Worm (Caenorhabditis elegans) whole organism, L4 larva: ENCODE measurements around the gene lin-54.

Experiments
- F44E2.7 ChIP-seq: fragments of 200-800 bp; sonication (Bioruptor generic); IDR thresholded peaks from 2 replicates; pipeline ENCODE4 v2.1.2; 2022; ENCODE audit warnings: missing genetic modification characterization, missing compliant biosample characterization
- T20F7.1 ChIP-seq: fragments of 200-800 bp; sonication (Bioruptor generic); optimal IDR thresholded peaks from 2 replicates; lab custom pipeline; 2018; ENCODE audit warnings: mild to moderate bottlenecking, missing genetic modification characterization, missing compliant biosample characterization
- ZK337.2 ChIP-seq: fragments of 200-800 bp; sonication (Bioruptor generic); IDR thresholded peaks from 2 replicates; pipeline ENCODE4 v1.3.6; 2022; ENCODE audit warnings: missing genetic modification reagents, missing genetic modification characterization, missing compliant biosample characterization
- ZK546.5 ChIP-seq, 2 experiments: sonication (generic microtip); optimal IDR thresholded peaks; 2 replicates each; lab custom pipeline; 2017; ENCODE audit warnings: missing biosample characterization in 2 of 2, missing genetic modification characterization in 2 of 2
- aly-2 ChIP-seq: sonication (generic microtip); optimal IDR thresholded peaks from 2 replicates; lab custom pipeline; 2018; ENCODE audit warnings: missing biosample characterization, missing genetic modification characterization
- arid-1 ChIP-seq: fragments of 200-800 bp; sonication (Bioruptor generic); conservative IDR thresholded peaks from 2 replicates; pipeline ENCODE4 v1.3.6; 2022; ENCODE audit warnings: missing genetic modification reagents, missing genetic modification characterization, missing compliant biosample characterization
- ceh-20 ChIP-seq: fragments of 200-800 bp; sonication (Bioruptor generic); IDR thresholded peaks from 2 replicates; pipeline ENCODE4 v1.3.6; 2022; ENCODE audit warnings: missing genetic modification reagents, missing genetic modification characterization, missing compliant biosample characterization
- ceh-82 ChIP-seq: sonication (generic microtip); optimal IDR thresholded peaks from 2 replicates; lab custom pipeline; 2017; ENCODE audit warnings: missing biosample characterization, missing genetic modification characterization
- ces-1 ChIP-seq: fragments of 150-350 bp; sonication (generic microtip); optimal IDR thresholded peaks from 4 replicates; lab custom pipeline; 2014; ENCODE audit warnings: missing biosample characterization, missing genetic modification reagents, missing genetic modification characterization
- dmd-6 ChIP-seq: fragments of 200-800 bp; sonication (Bioruptor generic); IDR thresholded peaks from 2 replicates; pipeline ENCODE4 v1.3.6; 2022; ENCODE audit warnings: missing genetic modification reagents, missing genetic modification characterization, missing compliant biosample characterization
- dpl-1 ChIP-seq: fragments of 150-350 bp; optimal IDR thresholded peaks from 2 replicates; lab custom pipeline; 2014; ENCODE audit warnings: missing biosample characterization, missing genetic modification reagents, missing genetic modification characterization
- duxl-1 ChIP-seq: sonication (generic microtip); optimal IDR thresholded peaks from 2 replicates; lab custom pipeline; 2016; ENCODE audit warnings: mild to moderate bottlenecking, missing genetic modification characterization, moderate library complexity, missing compliant biosample characterization; ENCODE audit not compliant: poor library complexity
- dve-1 ChIP-seq: sonication (generic microtip); optimal IDR thresholded peaks from 2 replicates; lab custom pipeline; 2017; ENCODE audit warnings: antibody characterized with exemption, mild to moderate bottlenecking, missing genetic modification characterization, missing compliant biosample characterization; ENCODE audit not compliant: insufficient read depth
- hlh-30 ChIP-seq: sonication (generic microtip); optimal IDR thresholded peaks from 2 replicates; lab custom pipeline; 2017; ENCODE audit warnings: antibody characterized with exemption, mild to moderate bottlenecking, missing genetic modification characterization, missing compliant biosample characterization; ENCODE audit not compliant: insufficient read depth
- hmg-1.1 ChIP-seq: fragments of 200-800 bp; sonication (Bioruptor generic); IDR thresholded peaks from 2 replicates; pipeline ENCODE4 v1.3.6; 2022; ENCODE audit warnings: missing genetic modification reagents, missing genetic modification characterization, missing compliant biosample characterization
- lin-15B ChIP-seq: fragments of 150-350 bp; sonication (generic microtip); optimal IDR thresholded peaks from 3 replicates; lab custom pipeline; 2014; ENCODE audit warnings: missing biosample characterization, missing genetic modification characterization
- lin-29 ChIP-seq: fragments of 200-800 bp; sonication (Bioruptor generic); IDR thresholded peaks from 2 replicates; pipeline ENCODE4 v1.3.6; 2022; ENCODE audit warnings: missing genetic modification reagents, missing genetic modification characterization, missing compliant biosample characterization
- lir-3 ChIP-seq: sonication (generic microtip); optimal IDR thresholded peaks from 2 replicates; lab custom pipeline; 2016; ENCODE audit warnings: mild to moderate bottlenecking, missing genetic modification characterization, missing compliant biosample characterization
- madf-5 ChIP-seq, 2 experiments: fragments of 200-800 bp; sonication (Bioruptor generic); IDR thresholded peaks; 2 replicates each; pipeline ENCODE4 v1.3.6; 2022; ENCODE audit warnings: missing compliant biosample characterization in 2 of 2, missing genetic modification characterization in 2 of 2
- madf-9 ChIP-seq: fragments of 200-800 bp; sonication (Bioruptor generic); conservative IDR thresholded peaks from 2 replicates; pipeline ENCODE4 v1.3.6; 2022; ENCODE audit warnings: missing genetic modification reagents, missing genetic modification characterization, missing compliant biosample characterization
- mdt-29 ChIP-seq: fragments of 200-800 bp; sonication (Bioruptor generic); IDR thresholded peaks from 2 replicates; pipeline ENCODE4 v1.3.6; 2022; ENCODE audit warnings: missing genetic modification reagents, missing genetic modification characterization, missing compliant biosample characterization
- mep-1 ChIP-seq: fragments of 150-350 bp; sonication (generic microtip); optimal IDR thresholded peaks from 3 replicates; lab custom pipeline; 2014; ENCODE audit warnings: missing biosample characterization, missing genetic modification characterization
- nhr-102 ChIP-seq: sonication (generic microtip); optimal IDR thresholded peaks from 2 replicates; lab custom pipeline; 2016; ENCODE audit warnings: mild to moderate bottlenecking, missing genetic modification characterization, moderate library complexity, missing compliant biosample characterization
- nhr-111 ChIP-seq: fragments of 200-800 bp; sonication (Bioruptor generic); optimal IDR thresholded peaks from 2 replicates; lab custom pipeline; 2018; ENCODE audit warnings: mild to moderate bottlenecking, missing genetic modification characterization, missing compliant biosample characterization
- nhr-237 ChIP-seq: sonication (generic microtip); optimal IDR thresholded peaks from 2 replicates; lab custom pipeline; 2017; ENCODE audit warnings: missing biosample characterization, missing genetic modification characterization
- nhr-25 ChIP-seq: sonication (generic microtip); optimal IDR thresholded peaks from 2 replicates; lab custom pipeline; 2017; ENCODE audit warnings: missing genetic modification characterization, mild to moderate bottlenecking, missing compliant biosample characterization, antibody characterized with exemption, moderate library complexity, borderline replicate concordance; ENCODE audit not compliant: insufficient read depth
- nhr-42 ChIP-seq: fragments of 200-800 bp; sonication (Bioruptor generic); IDR thresholded peaks from 2 replicates; pipeline ENCODE4 v1.3.6; 2022; ENCODE audit warnings: missing genetic modification characterization, missing compliant biosample characterization
- nhr-48 ChIP-seq: sonication (generic microtip); optimal IDR thresholded peaks from 2 replicates; lab custom pipeline; 2016; ENCODE audit warnings: mild to moderate bottlenecking, missing genetic modification characterization, missing compliant biosample characterization
- nhr-6 ChIP-seq: fragments of 150-350 bp; optimal IDR thresholded peaks from 2 replicates; lab custom pipeline; 2014; ENCODE audit warnings: missing biosample characterization, missing genetic modification characterization
- nhr-76 ChIP-seq: fragments of 150-350 bp; optimal IDR thresholded peaks from 2 replicates; lab custom pipeline; 2014; ENCODE audit warnings: missing biosample characterization, missing genetic modification characterization
- nhr-77 ChIP-seq: fragments of 150-350 bp; optimal IDR thresholded peaks from 2 replicates; lab custom pipeline; 2014; ENCODE audit warnings: missing biosample characterization, missing genetic modification characterization
- php-3 ChIP-seq: fragments of 200-800 bp; sonication (Bioruptor generic); IDR thresholded peaks from 2 replicates; pipeline ENCODE4 v1.3.6; 2022; ENCODE audit warnings: missing genetic modification reagents, missing genetic modification characterization, missing compliant biosample characterization
- pqm-1 ChIP-seq: sonication (generic microtip); optimal IDR thresholded peaks from 2 replicates; lab custom pipeline; 2017; ENCODE audit warnings: missing biosample characterization, missing genetic modification characterization
- rbr-2 ChIP-seq: sonication (generic microtip); optimal IDR thresholded peaks from 2 replicates; lab custom pipeline; 2016; ENCODE audit warnings: missing genotype, missing genetic modification characterization, missing compliant biosample characterization
- sdz-12 ChIP-seq: fragments of 200-800 bp; sonication (Bioruptor generic); optimal IDR thresholded peaks from 2 replicates; lab custom pipeline; 2018; ENCODE audit warnings: mild to moderate bottlenecking, missing genetic modification characterization, missing compliant biosample characterization
- snpc-4 ChIP-seq: fragments of 150-350 bp; optimal IDR thresholded peaks from 2 replicates; lab custom pipeline; 2014; ENCODE audit warnings: missing biosample characterization, missing genetic modification characterization
- tag-97 ChIP-seq: fragments of 200-800 bp; sonication (Bioruptor generic); IDR thresholded peaks from 2 replicates; pipeline ENCODE4 v1.3.6; 2022; ENCODE audit warnings: missing genetic modification characterization, missing compliant biosample characterization
- tra-1 ChIP-seq: fragments of 200-800 bp; sonication (Bioruptor generic); IDR thresholded peaks from 2 replicates; pipeline ENCODE4 v1.3.6; 2022; ENCODE audit warnings: missing genetic modification reagents, missing genetic modification characterization, missing compliant biosample characterization
- unc-39 ChIP-seq: sonication (generic microtip); optimal IDR thresholded peaks from 2 replicates; lab custom pipeline; 2017; ENCODE audit warnings: missing biosample characterization, missing genetic modification characterization
- zag-1 ChIP-seq: fragments of 150-350 bp; optimal IDR thresholded peaks from 2 replicates; lab custom pipeline; 2014; ENCODE audit warnings: missing biosample characterization, missing genetic modification characterization
- zfp-3 ChIP-seq: fragments of 200-800 bp; sonication (Bioruptor generic); conservative IDR thresholded peaks from 2 replicates; pipeline ENCODE4 v1.3.6; 2022; ENCODE audit warnings: missing genetic modification reagents, missing genetic modification characterization, missing compliant biosample characterization
- zip-11 ChIP-seq: fragments of 200-800 bp; sonication (Bioruptor generic); IDR thresholded peaks from 2 replicates; pipeline ENCODE4 v1.3.6; 2022; ENCODE audit warnings: missing genetic modification characterization, missing compliant biosample characterization
- zip-2 ChIP-seq: fragments of 150-350 bp; optimal IDR thresholded peaks from 2 replicates; lab custom pipeline; 2014; ENCODE audit warnings: missing biosample characterization, missing genetic modification characterization
- ztf-11 ChIP-seq: fragments of 150-350 bp; optimal IDR thresholded peaks from 2 replicates; lab custom pipeline; 2014; ENCODE audit warnings: missing biosample characterization, missing genetic modification characterization

The lin-54 gene

ce11 chrIV:13253841-13254240, 13.0 kb downstream of the lin-54 start, which contains the start of gene ttr-45 (continued):
- no peak for TF ChIP-seq lin-29
- TF ChIP-seq duxl-1 (tag; lab: Kevin White, UChicago): no peak
- no peak for TF ChIP-seq ces-1 (GFP tag; lab: Kevin White, UChicago)
- TF ChIP-seq nhr-6: no peak
- TF ChIP-seq snpc-4 (tag; lab: Kevin White, UChicago): no peak
- TF ChIP-seq zip-11 (GFP tag; lab: Robert Waterston, UW): no peak
- no peak for TF ChIP-seq lin-15B (tag; lab: Kevin White, UChicago)
- peak; percentile 46; the same call in 1 of the 2 replicates for TF ChIP-seq mdt-29 (GFP tag; lab: Robert Waterston, UW)
- peak; percentile 89 for TF ChIP-seq tra-1
- TF ChIP-seq lir-3 (tag; lab: Kevin White, UChicago): no peak
- peak; percentile 70 for TF ChIP-seq nhr-102 (tag; lab: Kevin White, UChicago)
- no peak for TF ChIP-seq ZK546.5 (tag; optimal IDR thresholded peaks at IDR 0.05; lab: Kevin White, UChicago)
- peak; percentile 93 for TF ChIP-seq php-3 (GFP tag; lab: Robert Waterston, UW)
- TF ChIP-seq nhr-25 (tag; lab: Kevin White, UChicago): no peak
- no peak for TF ChIP-seq nhr-111 (GFP tag; lab: Kevin White, UChicago)
- no peak for TF ChIP-seq tag-97 (GFP tag; lab: Robert Waterston, UW)
- TF ChIP-seq aly-2: no peak
- no peak for TF ChIP-seq madf-9 (GFP tag; lab: Robert Waterston, UW)
- TF ChIP-seq madf-5 (GFP tag; IDR thresholded peaks at IDR 0.05; lab: Robert Waterston, UW): no peak
- no peak for TF ChIP-seq ZK337.2
- TF ChIP-seq nhr-42 (GFP tag; lab: Robert Waterston, UW): 0 out of 2 replicates have a peak, but pooled peaks have one; percentile 27
- TF ChIP-seq mep-1 (tag; lab: Kevin White, UChicago): peak; percentile 1
- TF ChIP-seq pqm-1 (tag; lab: Kevin White, UChicago): peak; percentile 96
- TF ChIP-seq dmd-6 (GFP tag; lab: Robert Waterston, UW): peak; percentile 99
- peak; percentile 95 for TF ChIP-seq dve-1
- TF ChIP-seq zfp-3 (GFP tag; lab: Robert Waterston, UW): peak; percentile 43; the same call in 1 of the 2 replicates
- TF ChIP-seq ceh-20: peak; percentile 54; the same call in 1 of the 2 replicates
- TF ChIP-seq T20F7.1 (GFP tag; lab: Kevin White, UChicago): peak; percentile 38
- TF ChIP-seq hlh-30: peak; percentile 69
- TF ChIP-seq zip-2: peak; percentile 30
- TF ChIP-seq F44E2.7 (GFP tag; lab: Robert Waterston, UW): no peak
- TF ChIP-seq nhr-76 (tag; lab: Kevin White, UChicago): no peak
- no peak for TF ChIP-seq zag-1 (tag; lab: Kevin White, UChicago)
- TF ChIP-seq nhr-77: peak; percentile 88
- TF ChIP-seq nhr-48 (tag; lab: Kevin White, UChicago): peak; percentile 73

- TF ChIP-seq unc-39 (tag; lab: Kevin White, UChicago): no peak
- TF ChIP-seq rbr-2: no peak
- TF ChIP-seq arid-1 (GFP tag; lab: Robert Waterston, UW): no peak
- no peak for TF ChIP-seq sdz-12 (GFP tag; lab: Kevin White, UChicago)
- TF ChIP-seq dpl-1: no peak
- no peak for TF ChIP-seq nhr-6
- no peak for TF ChIP-seq hmg-1.1 (GFP tag; lab: Robert Waterston, UW)
- no peak for TF ChIP-seq ceh-82 (tag; lab: Kevin White, UChicago)
- TF ChIP-seq nhr-237 (tag; lab: Kevin White, UChicago): no peak
- TF ChIP-seq ztf-11 (tag; lab: Kevin White, UChicago): no peak
These were observed 15.0 kb downstream of the lin-54 start, which contains the start of gene bus-12 for ce11 chrIV:13255886-13256285. bus-12 (plus strand) TSS chrIV:13256186.
